Fruit fly (Drosophila melanogaster): Measurements from ENCODE around the gene CG6959.

- no peak for TF ChIP-seq pan (optimal IDR thresholded peaks at IDR 0.05)
- no peak for TF ChIP-seq psq (optimal IDR thresholded peaks at IDR 0.05)
- no peak for TF ChIP-seq usp (GFP tag; optimal IDR thresholded peaks at IDR 0.05)
Measured at dm6 chr3R:11821800-11822199, 47.5 kb downstream of the CG6959 start.

Measured in whole organism.